Worm (Caenorhabditis elegans) whole organism, early embryonic: Measurements from ENCODE around the gene srbc-34.

Source experiments
- B0310.2 ChIP-seq: sonication (generic microtip); optimal IDR thresholded peaks from 2 replicates; lab custom pipeline; 2016; ENCODE audit warnings: mild to moderate bottlenecking, missing genetic modification characterization, missing compliant biosample characterization
- F13C5.2 ChIP-seq: sonication (generic microtip); optimal IDR thresholded peaks from 2 replicates; lab custom pipeline; 2017; ENCODE audit warnings: mild to moderate bottlenecking, missing genetic modification characterization, inconsistent platforms, missing compliant biosample characterization
- aly-1 ChIP-seq: sonication (generic microtip); optimal IDR thresholded peaks from 2 replicates; lab custom pipeline; 2016; ENCODE audit warnings: missing genetic modification characterization, missing compliant biosample characterization
- ama-1 ChIP-seq: fragments of 150-350 bp; optimal IDR thresholded peaks from 2 replicates; lab custom pipeline; 2014
- ceh-13 ChIP-seq: fragments of 200-800 bp; sonication (Bioruptor generic); optimal IDR thresholded peaks from 2 replicates; lab custom pipeline; 2018; ENCODE audit warnings: mild to moderate bottlenecking, missing genetic modification characterization, missing compliant biosample characterization
- ceh-36 ChIP-seq: sonication (generic microtip); optimal IDR thresholded peaks from 2 replicates; lab custom pipeline; 2016; ENCODE audit warnings: missing genetic modification characterization, inconsistent platforms, missing compliant biosample characterization
- ets-7 ChIP-seq: sonication (generic microtip); optimal IDR thresholded peaks from 2 replicates; lab custom pipeline; 2016; ENCODE audit warnings: missing genotype, missing genetic modification characterization, missing compliant biosample characterization
- flt-1 ChIP-seq: fragments of 200-800 bp; sonication (Bioruptor generic); IDR thresholded peaks from 2 replicates; pipeline ENCODE4 v1.3.6; 2022; ENCODE audit warnings: missing genetic modification characterization, missing compliant biosample characterization
- hmbx-1 ChIP-seq: sonication (generic microtip); optimal IDR thresholded peaks from 2 replicates; lab custom pipeline; 2016; ENCODE audit warnings: mild to moderate bottlenecking, missing genetic modification characterization, missing compliant biosample characterization
- hmg-4 ChIP-seq: fragments of 200-800 bp; sonication (Bioruptor generic); optimal IDR thresholded peaks from 2 replicates; lab custom pipeline; 2018; ENCODE audit warnings: mild to moderate bottlenecking, missing genetic modification characterization, missing compliant biosample characterization
- hnd-1 ChIP-seq: sonication (generic microtip); optimal IDR thresholded peaks from 2 replicates; lab custom pipeline; 2016; ENCODE audit warnings: missing genetic modification characterization, missing compliant biosample characterization
- pes-1 ChIP-seq: fragments of 200-800 bp; sonication (Bioruptor generic); IDR thresholded peaks from 2 replicates; pipeline ENCODE4 v1.3.6; 2022; ENCODE audit warnings: missing genetic modification reagents, missing genetic modification characterization, missing compliant biosample characterization
- scrt-1 ChIP-seq: fragments of 200-800 bp; sonication (Bioruptor generic); IDR thresholded peaks from 2 replicates; pipeline ENCODE4 v1.3.6; 2022; ENCODE audit warnings: missing genetic modification characterization, missing compliant biosample characterization
- sea-1 ChIP-seq: fragments of 200-800 bp; sonication (Bioruptor generic); conservative IDR thresholded peaks from 2 replicates; pipeline ENCODE4 v1.3.6; 2022; ENCODE audit warnings: missing genetic modification characterization, missing compliant biosample characterization
- tbx-11 ChIP-seq: fragments of 200-800 bp; sonication (Bioruptor generic); IDR thresholded peaks from 2 replicates; pipeline ENCODE4 v1.3.6; 2022; ENCODE audit warnings: missing genetic modification characterization, missing compliant biosample characterization
- tbx-37 ChIP-seq: fragments of 200-800 bp; sonication (Bioruptor generic); conservative IDR thresholded peaks from 2 replicates; pipeline ENCODE4 v1.3.6; 2022; ENCODE audit warnings: missing genetic modification reagents, missing genetic modification characterization, missing compliant biosample characterization
- tra-4 ChIP-seq: sonication (generic microtip); optimal IDR thresholded peaks from 2 replicates; lab custom pipeline; 2017; ENCODE audit warnings: missing genetic modification characterization, missing compliant biosample characterization

srbc-34 gene

ce11 chrV:20215197-20215596 is 9.1 kb downstream of the srbc-34 start, which contains the start of gene Y113G7B.11:
Y113G7B.11 (minus strand) TSS chrV:20215297.
- no peak for TF ChIP-seq ceh-13
- no peak for TF ChIP-seq scrt-1 (GFP tag; lab: Robert Waterston, UW)
- no peak for TF ChIP-seq hnd-1
- no peak for TF ChIP-seq ama-1 (lab: Kevin White, UChicago)
- TF ChIP-seq B0310.2, result no peak
- TF ChIP-seq flt-1 (GFP tag; lab: Robert Waterston, UW), result no peak
- no peak for TF ChIP-seq pes-1
- TF ChIP-seq sea-1 (GFP tag; lab: Robert Waterston, UW), result no peak
- no peak for TF ChIP-seq hmbx-1 (tag; lab: Kevin White, UChicago)
- TF ChIP-seq tbx-11 (GFP tag; lab: Robert Waterston, UW), result no peak
- TF ChIP-seq hmg-4 (GFP tag; lab: Kevin White, UChicago), result no peak
- TF ChIP-seq F13C5.2 (tag; lab: Kevin White, UChicago), result no peak

DNA sequence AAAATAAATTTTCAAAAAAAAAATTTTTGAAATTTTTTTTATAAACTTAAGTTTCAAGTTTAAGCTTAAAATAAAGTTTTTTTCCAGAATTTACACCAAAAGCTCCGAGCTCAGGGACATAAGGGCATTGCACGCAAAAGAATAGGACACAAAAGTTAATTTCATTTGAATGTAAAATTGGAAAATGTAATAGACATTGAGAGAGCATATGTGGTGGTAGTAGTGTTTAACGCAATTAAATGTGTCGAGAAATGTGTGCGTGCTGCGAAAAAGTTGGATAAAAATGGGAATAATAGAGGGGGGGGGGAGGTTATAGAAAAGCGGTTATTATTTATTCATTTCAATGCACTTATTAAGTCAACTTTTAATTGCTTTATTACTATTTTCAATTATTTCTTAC is 14.5 kb downstream of the srbc-34 start:
- TF ChIP-seq F13C5.2 (tag; lab: Kevin White, UChicago), result no peak
- no peak for TF ChIP-seq tbx-11 (GFP tag; lab: Robert Waterston, UW)
- no peak for TF ChIP-seq ceh-13
- no peak for TF ChIP-seq ama-1 (lab: Kevin White, UChicago)
- no peak for TF ChIP-seq aly-1 (tag; lab: Kevin White, UChicago)
- no peak for TF ChIP-seq pes-1
- no peak for TF ChIP-seq hmbx-1 (tag; lab: Kevin White, UChicago)
- TF ChIP-seq scrt-1 (GFP tag; lab: Robert Waterston, UW), result no peak
- no peak for TF ChIP-seq tra-4
- no peak for TF ChIP-seq ceh-36 (tag; lab: Kevin White, UChicago)
- TF ChIP-seq sea-1 (GFP tag; lab: Robert Waterston, UW), result no peak
- no peak for TF ChIP-seq B0310.2
- TF ChIP-seq flt-1 (GFP tag; lab: Robert Waterston, UW), result no peak
- TF ChIP-seq hnd-1, result no peak
- no peak for TF ChIP-seq ets-7
- no peak for TF ChIP-seq hmg-4 (GFP tag; lab: Kevin White, UChicago)
- no peak for TF ChIP-seq tbx-37 (GFP tag; lab: Robert Waterston, UW)

- no peak for TF ChIP-seq hnd-1
- no peak for TF ChIP-seq scrt-1 (GFP tag; lab: Robert Waterston, UW)
- TF ChIP-seq ets-7, result no peak
- TF ChIP-seq sea-1 (GFP tag; lab: Robert Waterston, UW), result no peak
- no peak for TF ChIP-seq aly-1 (tag; lab: Kevin White, UChicago)
- no peak for TF ChIP-seq pes-1
- TF ChIP-seq F13C5.2 (tag; lab: Kevin White, UChicago), result no peak
These were observed 17.6 kb downstream of the srbc-34 start for ce11 chrV:20223725-20224124.

ce11 chrV:20225312-20225711 is 19.2 kb downstream of the srbc-34 start:
- TF ChIP-seq ceh-13 (no peak), ceh-36 (tag; lab: Kevin White, UChicago) (no peak), sea-1 (GFP tag; lab: Robert Waterston, UW) (no peak), pes-1 (no peak), flt-1 (GFP tag; lab: Robert Waterston, UW) (no peak), ama-1 (lab: Kevin White, UChicago) (no peak), ets-7 (no peak), hnd-1 (no peak), hmbx-1 (tag; lab: Kevin White, UChicago) (no peak), tbx-11 (GFP tag; lab: Robert Waterston, UW) (no peak), tra-4 (no peak), tbx-37 (GFP tag; lab: Robert Waterston, UW) (no peak), B0310.2 (no peak), hmg-4 (GFP tag; lab: Kevin White, UChicago) (no peak), scrt-1 (GFP tag; lab: Robert Waterston, UW) (no peak)

- TF ChIP-seq pes-1, result no peak
- TF ChIP-seq sea-1 (GFP tag; lab: Robert Waterston, UW), result no peak
- TF ChIP-seq ets-7, result no peak
- no peak for TF ChIP-seq aly-1 (tag; lab: Kevin White, UChicago)
- TF ChIP-seq scrt-1 (GFP tag; lab: Robert Waterston, UW), result no peak
- TF ChIP-seq hnd-1, result no peak
- TF ChIP-seq tbx-37 (GFP tag; lab: Robert Waterston, UW), result no peak
- TF ChIP-seq ceh-36 (tag; lab: Kevin White, UChicago), result no peak
- TF ChIP-seq flt-1 (GFP tag; lab: Robert Waterston, UW), result no peak
- TF ChIP-seq F13C5.2 (tag; lab: Kevin White, UChicago), result no peak
- no peak for TF ChIP-seq B0310.2
- no peak for TF ChIP-seq tbx-11 (GFP tag; lab: Robert Waterston, UW)
- no peak for TF ChIP-seq tra-4
- no peak for TF ChIP-seq ama-1 (lab: Kevin White, UChicago)
- TF ChIP-seq hmg-4 (GFP tag; lab: Kevin White, UChicago), result no peak
- TF ChIP-seq hmbx-1 (tag; lab: Kevin White, UChicago), result no peak
- TF ChIP-seq ceh-13, result no peak
These were observed 27.6 kb downstream of the srbc-34 start, which contains the start of gene Y113G7B.15 for ce11 chrV:20233743-20234142. Y113G7B.15 (minus strand) TSS chrV:20233843.

- TF ChIP-seq F13C5.2 (tag; lab: Kevin White, UChicago) (no peak), scrt-1 (GFP tag; lab: Robert Waterston, UW) (0 out of 2 replicates have a peak, but pooled peaks have one; percentile 20), flt-1 (GFP tag; lab: Robert Waterston, UW) (0 out of 2 replicates have a peak, but pooled peaks have one; percentile 27), pes-1 (peak; percentile 7; the same call in 1 of the 2 replicates), tbx-37 (GFP tag; lab: Robert Waterston, UW) (no peak), aly-1 (tag; lab: Kevin White, UChicago) (no peak), tra-4 (no peak), hnd-1 (no peak), ama-1 (lab: Kevin White, UChicago) (peak; percentile 29), B0310.2 (peak; percentile 16), tbx-11 (GFP tag; lab: Robert Waterston, UW) (no peak), hmbx-1 (tag; lab: Kevin White, UChicago) (no peak), ceh-36 (tag; lab: Kevin White, UChicago) (peak; percentile 18)
These were observed 28.3 kb downstream of the srbc-34 start for ce11 chrV:20234439-20234838.

DNA sequence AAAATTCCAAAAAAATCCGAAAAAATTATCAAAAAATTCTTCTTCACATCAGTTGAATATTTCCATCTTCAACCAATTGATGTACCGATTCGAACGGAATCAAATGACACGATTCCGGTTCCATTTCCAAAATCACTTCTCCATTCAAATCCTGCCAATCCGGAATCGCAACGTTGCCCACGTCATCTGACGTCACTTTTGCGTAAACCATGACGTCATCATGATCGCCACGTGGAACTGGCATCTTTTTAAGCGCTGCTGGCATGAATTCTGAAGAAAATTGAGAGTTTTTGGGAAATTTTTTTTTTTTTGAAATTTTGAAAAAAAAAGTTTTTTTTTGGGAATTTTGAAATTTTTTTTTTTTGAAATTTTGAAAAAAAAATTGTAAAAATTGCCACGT is 29.1 kb downstream of the srbc-34 start:
- TF ChIP-seq hmbx-1 (tag; lab: Kevin White, UChicago), result no peak
- TF ChIP-seq tra-4, result no peak
- TF ChIP-seq tbx-11 (GFP tag; lab: Robert Waterston, UW), result no peak
- no peak for TF ChIP-seq flt-1 (GFP tag; lab: Robert Waterston, UW)
- no peak for TF ChIP-seq tbx-37 (GFP tag; lab: Robert Waterston, UW)
- TF ChIP-seq ceh-13, result no peak
- TF ChIP-seq sea-1 (GFP tag; lab: Robert Waterston, UW), result no peak
- no peak for TF ChIP-seq B0310.2
